Worm (Caenorhabditis elegans) whole organism, L2 larva: ENCODE data around the gene nhr-212.

ENCODE experiments used
- C34F6.9 ChIP-seq: fragments of 150-350 bp; optimal IDR thresholded peaks from 2 replicates; lab custom pipeline; 2014; ENCODE audit warnings: missing biosample characterization, missing genetic modification characterization
- F13H6.1 ChIP-seq: sonication (generic microtip); optimal IDR thresholded peaks from 2 replicates; lab custom pipeline; 2016; ENCODE audit warnings: missing genetic modification characterization, missing compliant biosample characterization
- R02D3.7 ChIP-seq: fragments of 150-350 bp; optimal IDR thresholded peaks from 2 replicates; lab custom pipeline; 2014; ENCODE audit warnings: missing biosample characterization, missing genetic modification characterization
- Y55F3AM.14 ChIP-seq: fragments of 200-800 bp; sonication (Bioruptor generic); optimal IDR thresholded peaks from 2 replicates; lab custom pipeline; 2018; ENCODE audit warnings: mild to moderate bottlenecking, missing genetic modification characterization, missing compliant biosample characterization
- ZK546.5 ChIP-seq: sonication (generic microtip); optimal IDR thresholded peaks from 2 replicates; lab custom pipeline; 2017; ENCODE audit warnings: missing biosample characterization, missing genetic modification characterization
- alr-1 ChIP-seq: fragments of 150-350 bp; optimal IDR thresholded peaks from 2 replicates; lab custom pipeline; 2014; ENCODE audit warnings: missing biosample characterization, missing genetic modification characterization
- aly-2 ChIP-seq: fragments of 150-350 bp; optimal IDR thresholded peaks from 2 replicates; lab custom pipeline; 2014; ENCODE audit warnings: missing biosample characterization, missing genetic modification characterization
- ama-1 ChIP-seq: fragments of 150-350 bp; optimal IDR thresholded peaks from 2 replicates; lab custom pipeline; 2018; ENCODE audit warnings: inconsistent platforms
- ceh-16 ChIP-seq: fragments of 150-350 bp; optimal IDR thresholded peaks from 2 replicates; lab custom pipeline; 2014; ENCODE audit warnings: missing biosample characterization, missing genetic modification characterization
- ceh-82 ChIP-seq: fragments of 150-350 bp; optimal IDR thresholded peaks from 2 replicates; lab custom pipeline; 2014; ENCODE audit warnings: missing biosample characterization, missing genetic modification characterization
- crh-2 ChIP-seq: sonication (generic microtip); optimal IDR thresholded peaks from 2 replicates; lab custom pipeline; 2017; ENCODE audit warnings: missing biosample characterization, missing genetic modification characterization
- lin-11 ChIP-seq: fragments of 150-350 bp; sonication (generic microtip); optimal IDR thresholded peaks from 2 replicates; lab custom pipeline; 2014; ENCODE audit warnings: missing biosample characterization, missing genetic modification characterization, inconsistent platforms, mixed read lengths
- lin-39 ChIP-seq: fragments of 150-350 bp; optimal IDR thresholded peaks from 2 replicates; lab custom pipeline; 2014; ENCODE audit warnings: missing biosample characterization, missing genetic modification reagents, missing genetic modification characterization
- lsy-2 ChIP-seq, 2 experiments: fragments of 150-350 bp in 1 of 2; sonication (generic microtip) in 1 of 2; optimal IDR thresholded peaks; 2 replicates each; lab custom pipeline; 2014 to 2017; ENCODE audit warnings: missing biosample characterization in 2 of 2, missing genetic modification characterization in 2 of 2
- mab-5 ChIP-seq: fragments of 150-350 bp; optimal IDR thresholded peaks from 2 replicates; lab custom pipeline; 2014; ENCODE audit warnings: missing biosample characterization, missing genetic modification characterization
- mbf-1 ChIP-seq: sonication (generic microtip); optimal IDR thresholded peaks from 2 replicates; lab custom pipeline; 2017; ENCODE audit warnings: missing biosample characterization, missing genetic modification characterization
- nhr-10 ChIP-seq: sonication (generic microtip); optimal IDR thresholded peaks from 2 replicates; lab custom pipeline; 2017; ENCODE audit warnings: missing biosample characterization, missing genetic modification characterization
- nhr-11 ChIP-seq: fragments of 150-350 bp; optimal IDR thresholded peaks from 2 replicates; lab custom pipeline; 2014; ENCODE audit warnings: missing biosample characterization, missing genetic modification characterization
- nhr-12 ChIP-seq: fragments of 150-350 bp; optimal IDR thresholded peaks from 2 replicates; lab custom pipeline; 2014; ENCODE audit warnings: missing biosample characterization, missing genetic modification characterization
- nhr-23 ChIP-seq: fragments of 150-350 bp; optimal IDR thresholded peaks from 2 replicates; lab custom pipeline; 2014; ENCODE audit warnings: missing biosample characterization, missing genetic modification reagents, missing genetic modification characterization
- nhr-237 ChIP-seq: fragments of 150-350 bp; optimal IDR thresholded peaks from 2 replicates; lab custom pipeline; 2014; ENCODE audit warnings: missing biosample characterization, missing genetic modification characterization
- nhr-25 ChIP-seq: fragments of 150-350 bp; sonication (generic microtip); optimal IDR thresholded peaks from 3 replicates; lab custom pipeline; 2014; ENCODE audit warnings: missing biosample characterization, missing genetic modification characterization
- nhr-6 ChIP-seq: fragments of 150-350 bp; optimal IDR thresholded peaks from 2 replicates; lab custom pipeline; 2014; ENCODE audit warnings: missing biosample characterization, missing genetic modification characterization
- peb-1 ChIP-seq: fragments of 150-350 bp; optimal IDR thresholded peaks from 2 replicates; lab custom pipeline; 2014; ENCODE audit warnings: missing biosample characterization, missing genetic modification characterization
- skn-1 ChIP-seq: sonication (generic microtip); optimal IDR thresholded peaks from 2 replicates; lab custom pipeline; 2017; ENCODE audit warnings: missing biosample characterization, missing genetic modification characterization
- sma-9 ChIP-seq, 2 experiments: fragments of 150-350 bp in 1 of 2; sonication (generic microtip) in 1 of 2; optimal IDR thresholded peaks; 2 replicates each; lab custom pipeline; 2014 to 2016; ENCODE audit warnings: missing genetic modification characterization in 2 of 2, mild to moderate bottlenecking in 1 of 2, missing biosample characterization in 1 of 2, missing compliant biosample characterization in 1 of 2, missing genetic modification reagents in 1 of 2, moderate library complexity in 1 of 2
- unc-55 ChIP-seq: fragments of 150-350 bp; sonication (generic microtip); optimal IDR thresholded peaks from 3 replicates; lab custom pipeline; 2014; ENCODE audit warnings: missing biosample characterization, missing genetic modification reagents, missing genetic modification characterization
- unc-62 ChIP-seq: fragments of 150-350 bp; optimal IDR thresholded peaks from 2 replicates; lab custom pipeline; 2014; ENCODE audit warnings: missing biosample characterization, missing genetic modification reagents, missing genetic modification characterization
- zag-1 ChIP-seq: fragments of 150-350 bp; optimal IDR thresholded peaks from 2 replicates; lab custom pipeline; 2014; ENCODE audit warnings: missing biosample characterization, missing genetic modification characterization
- ztf-1 ChIP-seq: fragments of 200-800 bp; sonication (Bioruptor generic); conservative IDR thresholded peaks from 2 replicates; pipeline ENCODE4 v1.3.6; 2022; ENCODE audit warnings: missing genetic modification characterization, missing compliant biosample characterization
- ztf-4 ChIP-seq: fragments of 150-350 bp; optimal IDR thresholded peaks from 2 replicates; lab custom pipeline; 2014; ENCODE audit warnings: missing biosample characterization, missing genetic modification characterization

Gene nhr-212

DNA sequence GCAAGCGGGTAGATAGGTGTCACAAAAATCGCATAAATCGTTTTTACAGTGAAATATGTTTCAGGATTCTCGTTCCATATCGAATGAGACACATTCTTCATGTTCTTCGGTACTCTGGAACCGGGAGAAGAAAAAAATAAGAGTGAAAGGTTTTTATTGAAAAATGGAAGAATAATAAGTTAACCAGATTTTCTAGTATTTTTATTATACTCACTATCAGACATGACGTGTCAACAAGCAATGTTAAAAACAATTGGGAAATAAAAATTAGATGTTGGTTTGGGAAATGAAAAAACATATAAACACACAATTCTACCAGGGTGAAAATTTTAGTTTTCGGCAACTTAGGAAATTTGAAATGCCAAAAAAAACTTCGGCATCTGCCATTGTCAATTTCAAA, 27.8 kb downstream of the nhr-212 start, which contains the start of gene srh-37:
Gene srh-37 (minus strand): TSS at position 101 of the 400 bp plus-strand sequence.
- TF ChIP-seq nhr-23 (tag; lab: Kevin White, UChicago), result no peak
- TF ChIP-seq mab-5 (tag; lab: Kevin White, UChicago), result no peak
- TF ChIP-seq skn-1 (tag; lab: Kevin White, UChicago), result no peak
- no peak for TF ChIP-seq ceh-82 (tag; lab: Kevin White, UChicago)
- TF ChIP-seq nhr-237, result no peak
- TF ChIP-seq mbf-1, result no peak
- no peak for TF ChIP-seq ztf-1 (GFP tag; lab: Robert Waterston, UW)
- TF ChIP-seq alr-1 (tag; lab: Kevin White, UChicago), result no peak
- TF ChIP-seq C34F6.9 (tag; lab: Kevin White, UChicago), result no peak
- no peak for TF ChIP-seq ztf-4 (tag; lab: Kevin White, UChicago)
- TF ChIP-seq peb-1 (tag; lab: Kevin White, UChicago), result no peak
- TF ChIP-seq nhr-10, result no peak

- TF ChIP-seq nhr-12 (tag; lab: Kevin White, UChicago) (no peak), zag-1 (tag; lab: Kevin White, UChicago) (no peak), F13H6.1 (tag; lab: Kevin White, UChicago) (no peak), aly-2 (tag; lab: Kevin White, UChicago) (no peak), C34F6.9 (tag; lab: Kevin White, UChicago) (no peak), unc-62 (no peak), R02D3.7 (tag; lab: Kevin White, UChicago) (no peak), nhr-23 (tag; lab: Kevin White, UChicago) (no peak), nhr-11 (tag; lab: Kevin White, UChicago) (no peak), alr-1 (tag; lab: Kevin White, UChicago) (no peak), mbf-1 (no peak), ztf-1 (GFP tag; lab: Robert Waterston, UW) (no peak), nhr-6 (no peak), Y55F3AM.14 (GFP tag; lab: Kevin White, UChicago) (no peak), lin-39 (tag; lab: Kevin White, UChicago) (no peak), lin-11 (no peak), nhr-25 (tag; lab: Kevin White, UChicago) (no peak), ZK546.5 (tag; lab: Kevin White, UChicago) (no peak)
These were observed 34.8 kb downstream of the nhr-212 start, which contains the start of gene nhr-210 for ce11 chrV:519445-519844. TSS of gene nhr-210 (minus strand) at chrV:519545.

ce11 chrV:521517-521916, 36.9 kb downstream of the nhr-212 start, which contains the start of gene srw-107:
TSS of gene srw-107 (minus strand) at chrV:521617.
- TF ChIP-seq nhr-237 (no peak), crh-2 (tag; lab: Kevin White, UChicago) (no peak), sma-9 (GFP tag; optimal IDR thresholded peaks at IDR 0.05; lab: Kevin White, UChicago) (no peak), sma-9 (tag; optimal IDR thresholded peaks at IDR 0.05; lab: Kevin White, UChicago) (no peak)

DNA sequence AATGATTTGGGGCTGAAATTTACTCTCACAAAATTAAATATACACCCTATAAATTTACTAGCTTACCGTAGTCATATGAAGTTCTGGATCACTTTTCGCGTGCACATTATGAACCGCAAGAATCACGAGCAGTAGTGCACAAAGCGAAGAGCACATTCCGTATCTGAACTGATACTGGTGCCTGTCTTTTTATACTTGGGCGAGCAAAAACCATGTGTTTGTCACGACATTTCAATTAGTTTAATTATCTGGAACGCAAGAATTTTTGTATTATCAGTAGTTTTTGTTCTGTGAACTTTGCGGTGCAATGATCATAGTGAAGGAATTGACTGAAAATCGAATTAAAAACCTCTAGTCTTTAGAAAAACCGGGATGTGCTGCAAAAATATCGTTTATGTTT, 39.4 kb downstream of the nhr-212 start, which contains the start of gene lipl-3:
Gene lipl-3 (minus strand): TSS at position 161 of the 400 bp plus-strand sequence.
- TF ChIP-seq sma-9 (GFP tag; optimal IDR thresholded peaks at IDR 0.05; lab: Kevin White, UChicago) (peak; percentile 10), sma-9 (tag; optimal IDR thresholded peaks at IDR 0.05; lab: Kevin White, UChicago) (no peak), unc-55 (no peak), ceh-16 (no peak)

ce11 chrV:525040-525439, 40.4 kb downstream of the nhr-212 start, which contains the start of gene R11G11.16:
TSS of gene R11G11.16 (minus strand) at chrV:525140.
- no peak for TF ChIP-seq ama-1

ce11 chrV:527602-528001, 42.9 kb downstream of the nhr-212 start, which contains the start of gene srw-108:
TSS of gene srw-108 (plus strand) at chrV:527902.
- TF ChIP-seq sma-9 (GFP tag; optimal IDR thresholded peaks at IDR 0.05; lab: Kevin White, UChicago) (no peak), sma-9 (tag; optimal IDR thresholded peaks at IDR 0.05; lab: Kevin White, UChicago) (no peak), unc-62 (no peak), lsy-2 (tag; optimal IDR thresholded peaks at IDR 0.05; lab: Kevin White, UChicago) (no peak)
